Worm (Caenorhabditis elegans) whole organism, midembryonic: Measurements from ENCODE around the gene srz-96.

Experiments used
- T22C8.4 ChIP-seq: fragments of 200-800 bp; sonication (Bioruptor generic); IDR thresholded peaks from 2 replicates; pipeline ENCODE4 v1.3.6; 2022; ENCODE audit warnings: missing genetic modification characterization, missing compliant biosample characterization
- cog-1 ChIP-seq: sonication (generic microtip); optimal IDR thresholded peaks from 2 replicates; lab custom pipeline; 2016; ENCODE audit warnings: missing genetic modification characterization, missing compliant biosample characterization
- flt-1 ChIP-seq: fragments of 200-800 bp; sonication (Bioruptor generic); IDR thresholded peaks from 2 replicates; pipeline ENCODE4 v1.3.6; 2022; ENCODE audit warnings: missing genetic modification characterization, missing compliant biosample characterization
- ztf-23 ChIP-seq: fragments of 200-800 bp; sonication (Bioruptor generic); IDR thresholded peaks from 2 replicates; pipeline ENCODE4 v1.3.6; 2022; ENCODE audit warnings: missing genetic modification reagents, missing genetic modification characterization, missing compliant biosample characterization

DNA sequence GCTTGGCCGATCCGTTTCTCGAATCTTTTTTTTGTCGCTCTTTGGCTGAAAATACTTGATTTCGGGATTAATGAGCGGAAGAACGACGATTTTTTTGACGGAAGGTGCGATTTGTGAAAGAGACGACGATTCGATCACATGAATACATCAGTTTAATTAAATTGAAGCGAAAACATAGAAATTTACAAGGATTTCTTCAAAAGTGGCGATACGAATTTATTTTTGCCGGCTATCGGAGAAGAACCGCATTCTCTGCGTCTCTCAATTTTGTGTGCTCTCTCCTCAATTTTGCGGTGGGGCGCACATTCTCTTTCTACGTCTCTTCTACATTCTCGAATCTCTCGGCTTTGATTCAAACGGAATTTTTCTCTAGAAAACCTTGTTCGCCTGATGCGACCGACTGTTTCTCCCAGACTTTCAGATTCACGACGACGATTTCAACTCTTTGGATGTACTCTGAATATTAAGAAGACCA is 43.6 kb upstream of the srz-96 start, which contains the start of gene F40D4.17:
- TF ChIP-seq flt-1 (no peak), T22C8.4 (GFP tag; lab: Robert Waterston, UW) (no peak), cog-1 (tag; lab: Kevin White, UChicago) (no peak), ztf-23 (GFP tag; lab: Robert Waterston, UW) (no peak)
